Worm (Caenorhabditis elegans) whole organism, L1 larva: Measurements from ENCODE around the gene C39D10.8.

Experiments
- aly-2 ChIP-seq: fragments of 150-350 bp; optimal IDR thresholded peaks from 2 replicates; lab custom pipeline; 2014; ENCODE audit warnings: missing biosample characterization, missing genetic modification characterization
- blmp-1 ChIP-seq: fragments of 150-350 bp; optimal IDR thresholded peaks from 2 replicates; lab custom pipeline; 2014; ENCODE audit warnings: missing biosample characterization, missing genetic modification characterization
- ceh-8 ChIP-seq: fragments of 200-800 bp; sonication (Bioruptor generic); optimal IDR thresholded peaks from 2 replicates; lab custom pipeline; 2018; ENCODE audit warnings: mild to moderate bottlenecking, missing genetic modification characterization, moderate library complexity, missing compliant biosample characterization
- ceh-82 ChIP-seq, 3 experiments: fragments of 150-350 bp in 1 of 3; sonication (generic microtip) in 2 of 3; optimal IDR thresholded peaks; 2 replicates each; lab custom pipeline; 2014 to 2017; ENCODE audit warnings: missing biosample characterization in 3 of 3, missing genetic modification characterization in 3 of 3
- ceh-90 ChIP-seq: sonication (generic microtip); optimal IDR thresholded peaks from 2 replicates; lab custom pipeline; 2016; ENCODE audit warnings: missing genetic modification characterization, missing compliant biosample characterization
- dsc-1 ChIP-seq: sonication (generic microtip); optimal IDR thresholded peaks from 2 replicates; lab custom pipeline; 2016; ENCODE audit warnings: mild to moderate bottlenecking, missing genetic modification characterization, missing compliant biosample characterization
- efl-1 ChIP-seq, 4 experiments: fragments of 150-350 bp; optimal IDR thresholded peaks in 3 of 4; peaks in 1 of 4; 1 replicate in 1 of 4; 2 replicates in 3 of 4; lab custom pipeline; 2014; ENCODE audit warnings: missing biosample characterization in 2 of 4, missing genetic modification characterization in 2 of 4, missing genetic modification reagents in 2 of 4
- egl-13 ChIP-seq: sonication (generic microtip); optimal IDR thresholded peaks from 2 replicates; lab custom pipeline; 2016; ENCODE audit warnings: missing genotype, missing genetic modification reagents, missing genetic modification characterization, missing compliant biosample characterization
- egl-27 ChIP-seq, 2 experiments: fragments of 150-350 bp in 1 of 2; sonication (generic microtip); optimal IDR thresholded peaks; 3 replicates each; lab custom pipeline; 2017 to 2018; ENCODE audit warnings: missing biosample characterization in 2 of 2, missing genetic modification characterization in 2 of 2, missing genetic modification reagents in 2 of 2
- elt-3 ChIP-seq, 6 experiments: fragments of 150-350 bp in 1 of 6; sonication (generic microtip); optimal IDR thresholded peaks; 2 replicates each; lab custom pipeline; 2017 to 2018; ENCODE audit warnings: missing biosample characterization in 6 of 6, missing genetic modification characterization in 6 of 6, inconsistent platforms in 1 of 6
- fkh-10 ChIP-seq: sonication (generic microtip); optimal IDR thresholded peaks from 2 replicates; lab custom pipeline; 2017; ENCODE audit warnings: missing biosample characterization, missing genetic modification reagents, missing genetic modification characterization
- fkh-8 ChIP-seq: sonication (generic microtip); optimal IDR thresholded peaks from 2 replicates; lab custom pipeline; 2016; ENCODE audit warnings: mild to moderate bottlenecking, missing genetic modification characterization, missing compliant biosample characterization
- fos-1 ChIP-seq: fragments of 150-350 bp; optimal IDR thresholded peaks from 2 replicates; lab custom pipeline; 2014; ENCODE audit warnings: missing biosample characterization, missing genetic modification characterization
- grh-1 ChIP-seq: fragments of 200-800 bp; sonication (Bioruptor generic); IDR thresholded peaks from 2 replicates; pipeline ENCODE4 v1.3.6; 2022; ENCODE audit warnings: missing genetic modification reagents, missing genetic modification characterization, missing compliant biosample characterization
- hlh-17 ChIP-seq: fragments of 200-800 bp; sonication (Bioruptor generic); optimal IDR thresholded peaks from 2 replicates; lab custom pipeline; 2018; ENCODE audit warnings: missing genetic modification characterization, mild to moderate bottlenecking, missing compliant biosample characterization, moderate library complexity, borderline replicate concordance
- irx-1 ChIP-seq: sonication (generic microtip); optimal IDR thresholded peaks from 2 replicates; lab custom pipeline; 2016; ENCODE audit warnings: missing genetic modification characterization, missing compliant biosample characterization
- isw-1 ChIP-seq: fragments of 200-800 bp; sonication (Bioruptor generic); IDR thresholded peaks from 2 replicates; pipeline ENCODE4 v1.3.6; 2022; ENCODE audit warnings: missing genetic modification characterization, missing compliant biosample characterization
- jun-1 ChIP-seq: fragments of 150-350 bp; optimal IDR thresholded peaks from 2 replicates; lab custom pipeline; 2014; ENCODE audit warnings: missing biosample characterization, missing genetic modification reagents, missing genetic modification characterization
- lin-14 ChIP-seq: fragments of 200-800 bp; sonication (Bioruptor generic); optimal IDR thresholded peaks from 2 replicates; lab custom pipeline; 2018; ENCODE audit warnings: mild to moderate bottlenecking, missing genetic modification characterization, moderate library complexity, missing compliant biosample characterization
- lin-15B ChIP-seq: fragments of 150-350 bp; sonication (generic microtip); optimal IDR thresholded peaks from 3 replicates; lab custom pipeline; 2014; ENCODE audit warnings: missing biosample characterization, missing genetic modification characterization
- lin-35 ChIP-seq, 2 experiments: fragments of 150-350 bp; optimal IDR thresholded peaks; 2 replicates each; lab custom pipeline; 2014; ENCODE audit warnings: missing biosample characterization in 2 of 2, missing genetic modification characterization in 2 of 2, missing genetic modification reagents in 2 of 2
- lin-39 ChIP-seq: fragments of 150-350 bp; optimal IDR thresholded peaks from 2 replicates; lab custom pipeline; 2014; ENCODE audit warnings: missing biosample characterization, missing genetic modification reagents, missing genetic modification characterization
- mab-9 ChIP-seq: fragments of 200-800 bp; sonication (Bioruptor generic); IDR thresholded peaks from 2 replicates; pipeline ENCODE4 v1.3.6; 2022; ENCODE audit warnings: missing genetic modification reagents, missing genetic modification characterization, missing compliant biosample characterization
- mdl-1 ChIP-seq, 2 experiments: fragments of 150-350 bp; optimal IDR thresholded peaks; 2 replicates each; lab custom pipeline; 2014 to 2017; ENCODE audit warnings: missing biosample characterization in 2 of 2, missing genetic modification characterization in 2 of 2, inconsistent platforms in 1 of 2
- nhr-11 ChIP-seq: fragments of 150-350 bp; optimal IDR thresholded peaks from 2 replicates; lab custom pipeline; 2014; ENCODE audit warnings: missing biosample characterization, missing genetic modification characterization
- nhr-12 ChIP-seq: sonication (generic microtip); optimal IDR thresholded peaks from 2 replicates; lab custom pipeline; 2017; ENCODE audit warnings: missing biosample characterization, missing genetic modification characterization
- nhr-47 ChIP-seq: sonication (generic microtip); optimal IDR thresholded peaks from 2 replicates; lab custom pipeline; 2016; ENCODE audit warnings: mild to moderate bottlenecking, missing genetic modification characterization, moderate library complexity, missing compliant biosample characterization
- nhr-71 ChIP-seq: sonication (generic microtip); optimal IDR thresholded peaks from 2 replicates; lab custom pipeline; 2016; ENCODE audit warnings: mild to moderate bottlenecking, missing genetic modification characterization, moderate library complexity, missing compliant biosample characterization
- nhr-77 ChIP-seq: fragments of 150-350 bp; optimal IDR thresholded peaks from 2 replicates; lab custom pipeline; 2014; ENCODE audit warnings: missing biosample characterization, missing genetic modification characterization
- nhr-84 ChIP-seq: sonication (generic microtip); optimal IDR thresholded peaks from 2 replicates; lab custom pipeline; 2017; ENCODE audit warnings: missing biosample characterization, missing genetic modification characterization
- nhr-85 ChIP-seq: sonication (generic microtip); peaks from one replicate; lab custom pipeline; 2016; ENCODE audit warnings: missing genetic modification characterization, inconsistent platforms, missing compliant biosample characterization
- pax-3 ChIP-seq: fragments of 200-800 bp; sonication (Bioruptor generic); optimal IDR thresholded peaks from 2 replicates; lab custom pipeline; 2018; ENCODE audit warnings: mild to moderate bottlenecking, missing genetic modification characterization, moderate library complexity, missing compliant biosample characterization
- rnt-1 ChIP-seq: sonication (generic microtip); optimal IDR thresholded peaks from 2 replicates; lab custom pipeline; 2016; ENCODE audit warnings: mild to moderate bottlenecking, missing genetic modification characterization, moderate library complexity, missing compliant biosample characterization
- snpc-4 ChIP-seq: fragments of 150-350 bp; optimal IDR thresholded peaks from 2 replicates; lab custom pipeline; 2014; ENCODE audit warnings: missing biosample characterization, missing genetic modification characterization
- snu-23 ChIP-seq: sonication (generic microtip); optimal IDR thresholded peaks from 2 replicates; lab custom pipeline; 2016; ENCODE audit warnings: missing genetic modification characterization, missing compliant biosample characterization
- sox-4 ChIP-seq: sonication (generic microtip); optimal IDR thresholded peaks from 2 replicates; lab custom pipeline; 2016; ENCODE audit warnings: missing genetic modification characterization, missing compliant biosample characterization
- sup-37 ChIP-seq: fragments of 200-800 bp; sonication (Bioruptor generic); optimal IDR thresholded peaks from 2 replicates; lab custom pipeline; 2018; ENCODE audit warnings: mild to moderate bottlenecking, missing genetic modification characterization, missing compliant biosample characterization
- tbx-2 ChIP-seq: sonication (generic microtip); optimal IDR thresholded peaks from 2 replicates; lab custom pipeline; 2016; ENCODE audit warnings: missing genetic modification characterization, missing compliant biosample characterization
- unc-62 ChIP-seq: fragments of 150-350 bp; optimal IDR thresholded peaks from 2 replicates; lab custom pipeline; 2014; ENCODE audit warnings: missing biosample characterization, missing genetic modification reagents, missing genetic modification characterization
- unc-98 ChIP-seq: fragments of 200-800 bp; sonication (Bioruptor generic); IDR thresholded peaks from 2 replicates; pipeline ENCODE4 v1.3.6; 2022; ENCODE audit warnings: missing genetic modification characterization, missing compliant biosample characterization
- xbp-1 ChIP-seq: sonication (generic microtip); optimal IDR thresholded peaks from 2 replicates; lab custom pipeline; 2016; ENCODE audit warnings: missing genetic modification characterization, missing compliant biosample characterization

The C39D10.8 gene

ce11 chrX:7880848-7881247 lies at the start of gene C39D10.8:
C39D10.8 (minus strand) TSS chrX:7880948.
- TF ChIP-seq nhr-85 (tag; lab: Kevin White, UChicago) (no peak), blmp-1 (tag; lab: Kevin White, UChicago) (peak; percentile 17), ceh-8 (no peak), elt-3 (tag; optimal IDR thresholded peaks at IDR 0.05; lab: Kevin White, UChicago) (peak in 1 of 6 experiments; percentile 2), unc-62 (GFP tag; lab: Kevin White, UChicago) (no peak), mdl-1 (tag; optimal IDR thresholded peaks at IDR 0.05; lab: Kevin White, UChicago) (no peak), lin-14 (GFP tag; lab: Kevin White, UChicago) (peak; percentile 21), jun-1 (tag; lab: Kevin White, UChicago) (no peak), snu-23 (GFP tag; lab: Kevin White, UChicago) (no peak), sup-37 (GFP tag; lab: Kevin White, UChicago) (no peak), mab-9 (GFP tag; lab: Robert Waterston, UW) (no peak)

ce11 chrX:7930450-7930849 lies 49.7 kb upstream of the C39D10.8 start, which contains the start of gene zig-3:
zig-3 (plus strand) TSS chrX:7930750.
- no peak for TF ChIP-seq nhr-71 (tag; lab: Kevin White, UChicago)
- TF ChIP-seq lin-35 (GFP tag; optimal IDR thresholded peaks at IDR 0.05; lab: Kevin White, UChicago): no peak
- TF ChIP-seq dsc-1 (tag; lab: Kevin White, UChicago): no peak
- TF ChIP-seq nhr-11 (tag; lab: Kevin White, UChicago): no peak
- TF ChIP-seq hlh-17: no peak
- TF ChIP-seq lin-39 (tag; lab: Kevin White, UChicago): no peak
- TF ChIP-seq lin-14 (GFP tag; lab: Kevin White, UChicago): no peak
- no peak for TF ChIP-seq egl-13 (tag; lab: Kevin White, UChicago)

ce11 chrX:7925134-7925533 lies 44.4 kb upstream of the C39D10.8 start, which contains the start of gene zig-4:
zig-4 (plus strand) TSS chrX:7925434.
- peak; percentile 51 for TF ChIP-seq sox-4 (tag; lab: Kevin White, UChicago)
- no peak for TF ChIP-seq blmp-1 (tag; lab: Kevin White, UChicago)
- no peak for TF ChIP-seq egl-27 (tag; optimal IDR thresholded peaks at IDR 0.05; lab: Kevin White, UChicago)
- TF ChIP-seq fkh-8 (tag; lab: Kevin White, UChicago): peak; percentile 46
- no peak for TF ChIP-seq nhr-84
- TF ChIP-seq nhr-47: peak; percentile 37

ce11 chrX:7921130-7921529 lies 40.4 kb upstream of the C39D10.8 start:
- TF ChIP-seq nhr-71 (tag; lab: Kevin White, UChicago) (peak; percentile 16), fos-1 (tag; lab: Kevin White, UChicago) (no peak), aly-2 (tag; lab: Kevin White, UChicago) (no peak), fkh-8 (tag; lab: Kevin White, UChicago) (peak; percentile 56), dsc-1 (tag; lab: Kevin White, UChicago) (peak; percentile 58), isw-1 (no peak), lin-39 (tag; lab: Kevin White, UChicago) (no peak), nhr-77 (tag; lab: Kevin White, UChicago) (no peak), grh-1 (GFP tag; lab: Robert Waterston, UW) (no peak), efl-1 (optimal IDR thresholded peaks at IDR 0.05; lab: Kevin White, UChicago) (no peak), efl-1 (GFP tag; optimal IDR thresholded peaks at IDR 0.05 in 1 of 2; lab: Kevin White, UChicago) (no peak), egl-13 (tag; lab: Kevin White, UChicago) (no peak), lin-15B (tag; lab: Kevin White, UChicago) (no peak), xbp-1 (tag; lab: Kevin White, UChicago) (no peak), sup-37 (GFP tag; lab: Kevin White, UChicago) (no peak), pax-3 (tag; lab: Kevin White, UChicago) (peak; percentile 23), fkh-10 (GFP tag; lab: Kevin White, UChicago) (no peak), ceh-90 (tag; lab: Kevin White, UChicago) (no peak), rnt-1 (tag; lab: Kevin White, UChicago) (no peak), ceh-82 (tag; optimal IDR thresholded peaks at IDR 0.05; lab: Kevin White, UChicago) (no peak), snpc-4 (tag; lab: Kevin White, UChicago) (no peak), nhr-12 (no peak), tbx-2 (tag; lab: Kevin White, UChicago) (no peak), irx-1 (no peak), unc-98 (GFP tag; lab: Robert Waterston, UW) (no peak), lin-14 (GFP tag; lab: Kevin White, UChicago) (no peak)
